Fruit fly (Drosophila melanogaster) whole organism, embryonic: ENCODE data around the gene trbl.

Experiments
- Blimp-1 ChIP-seq: fragments of 200-800 bp; sonication (Bioruptor generic); optimal IDR thresholded peaks from 3 replicates; lab custom pipeline; 2018; ENCODE audit warnings: missing biosample characterization, missing genetic modification characterization, mild to moderate bottlenecking, moderate library complexity, missing genetic modification reagents
- CG10959 ChIP-seq: fragments of 200-800 bp; sonication (Bioruptor generic); IDR thresholded peaks from 2 replicates; pipeline ENCODE4 v1.3.6; 2022; ENCODE audit warnings: missing biosample characterization, missing genetic modification characterization
- CG12104 ChIP-seq: fragments of 200-800 bp; sonication (Bioruptor generic); optimal IDR thresholded peaks from 3 replicates; lab custom pipeline; 2016; ENCODE audit warnings: missing biosample characterization, missing genetic modification characterization
- CG14050 ChIP-seq: fragments of 200-800 bp; sonication (Bioruptor generic); IDR thresholded peaks from 3 replicates; pipeline ENCODE4 v1.3.6; 2022; ENCODE audit warnings: missing biosample characterization, missing genetic modification characterization
- CG15479 ChIP-seq: fragments of 200-800 bp; sonication (Bioruptor generic); optimal IDR thresholded peaks from 3 replicates; lab custom pipeline; 2019; ENCODE audit warnings: missing biosample characterization, mild to moderate bottlenecking, missing genetic modification characterization, moderate library complexity
- CG17912 ChIP-seq: fragments of 200-800 bp; sonication (Bioruptor generic); optimal IDR thresholded peaks from 2 replicates; lab custom pipeline; 2018; ENCODE audit warnings: missing biosample characterization, mild to moderate bottlenecking, missing genetic modification characterization
- CG18262 ChIP-seq: fragments of 200-800 bp; optimal IDR thresholded peaks from 3 replicates; lab custom pipeline; 2019; ENCODE audit warnings: missing biosample characterization, mild to moderate bottlenecking, missing genetic modification characterization, moderate library complexity
- CG1832 ChIP-seq: fragments of 200-800 bp; sonication (Bioruptor generic); optimal IDR thresholded peaks from 2 replicates; lab custom pipeline; 2017; ENCODE audit warnings: missing biosample characterization, mild to moderate bottlenecking, missing genetic modification characterization, inconsistent platforms
- CG18599 ChIP-seq: fragments of 200-800 bp; sonication (Bioruptor generic); optimal IDR thresholded peaks from 3 replicates; lab custom pipeline; 2017; ENCODE audit warnings: missing biosample characterization, missing genetic modification characterization, mild to moderate bottlenecking, moderate library complexity, missing genetic modification reagents
- CG2116 ChIP-seq: fragments of 200-800 bp; sonication (Bioruptor generic); optimal IDR thresholded peaks from 3 replicates; lab custom pipeline; 2018; ENCODE audit warnings: missing biosample characterization, mild to moderate bottlenecking, missing genetic modification characterization
- CG2202 ChIP-seq: fragments of 200-800 bp; sonication (Bioruptor generic); optimal IDR thresholded peaks from 2 replicates; lab custom pipeline; 2018; ENCODE audit warnings: missing biosample characterization, mild to moderate bottlenecking, missing genetic modification characterization
- CG2678 ChIP-seq: fragments of 200-800 bp; sonication (Bioruptor generic); optimal IDR thresholded peaks from 3 replicates; lab custom pipeline; 2019; ENCODE audit warnings: missing biosample characterization, mild to moderate bottlenecking, missing genetic modification characterization, moderate library complexity
- CG2712 ChIP-seq: fragments of 200-800 bp; optimal IDR thresholded peaks from 3 replicates; lab custom pipeline; 2019; ENCODE audit warnings: missing biosample characterization, mild to moderate bottlenecking, missing genetic modification characterization, moderate library complexity
- CG30020 ChIP-seq: fragments of 200-800 bp; optimal IDR thresholded peaks from 2 replicates; lab custom pipeline; 2019; ENCODE audit warnings: missing biosample characterization, mild to moderate bottlenecking, missing genetic modification characterization, moderate library complexity
- CG3847 ChIP-seq: fragments of 200-800 bp; sonication (Bioruptor generic); IDR thresholded peaks from 2 replicates; pipeline ENCODE4 v1.3.6; 2022; ENCODE audit warnings: missing biosample characterization, missing genetic modification characterization
- CG4282 ChIP-seq: fragments of 200-800 bp; sonication (Bioruptor generic); optimal IDR thresholded peaks from 2 replicates; lab custom pipeline; 2016; ENCODE audit warnings: missing biosample characterization, missing genetic modification characterization
- CG6791 ChIP-seq: fragments of 200-800 bp; sonication (Bioruptor generic); IDR thresholded peaks from 3 replicates; pipeline ENCODE4 v1.3.6; 2022; ENCODE audit warnings: missing biosample characterization, missing genetic modification characterization; ENCODE audit not compliant: partially characterized antibody
- CG7839 ChIP-seq: fragments of 200-800 bp; sonication (Bioruptor generic); optimal IDR thresholded peaks from 3 replicates; lab custom pipeline; 2018; ENCODE audit warnings: missing biosample characterization, mild to moderate bottlenecking, missing genetic modification characterization, moderate library complexity
- CG8478 ChIP-seq: fragments of >200 bp; optimal IDR thresholded peaks from 2 replicates; lab custom pipeline; 2018
- CG9727 ChIP-seq: fragments of 200-800 bp; sonication (Bioruptor generic); optimal IDR thresholded peaks from 3 replicates; lab custom pipeline; 2017; ENCODE audit warnings: missing biosample characterization, mild to moderate bottlenecking, missing genetic modification characterization
- Chrac-16 ChIP-seq: fragments of 200-800 bp; sonication (Bioruptor generic); optimal IDR thresholded peaks from 3 replicates; lab custom pipeline; 2016; ENCODE audit warnings: missing biosample characterization, missing genetic modification characterization
- CrebB ChIP-seq: fragments of 200-800 bp; sonication (Bioruptor generic); optimal IDR thresholded peaks from 3 replicates; lab custom pipeline; 2018; ENCODE audit warnings: missing biosample characterization, mild to moderate bottlenecking, missing genetic modification characterization
- Deaf1 ChIP-seq: fragments of 200-800 bp; optimal IDR thresholded peaks from 3 replicates; lab custom pipeline; 2019; ENCODE audit warnings: missing biosample characterization, mild to moderate bottlenecking, missing genetic modification characterization, moderate library complexity
- Dip2 ChIP-seq: fragments of 200-800 bp; sonication (Bioruptor generic); IDR thresholded peaks from 2 replicates; pipeline ENCODE4 v1.3.6; 2022; ENCODE audit warnings: missing biosample characterization, missing genetic modification characterization
- GATAe ChIP-seq: fragments of 200-800 bp; sonication (Bioruptor generic); conservative IDR thresholded peaks from 2 replicates; pipeline ENCODE4 v1.3.6; 2022; ENCODE audit warnings: missing biosample characterization, missing genetic modification characterization
- HLH3B ChIP-seq: fragments of 200-800 bp; sonication (Bioruptor generic); IDR thresholded peaks from 2 replicates; pipeline ENCODE4 v1.3.6; 2022; ENCODE audit warnings: missing biosample characterization, missing genetic modification characterization
- Hmr ChIP-seq: fragments of 200-800 bp; sonication (Bioruptor generic); optimal IDR thresholded peaks from 3 replicates; lab custom pipeline; 2017; ENCODE audit warnings: mild to moderate bottlenecking, missing biosample characterization, missing genetic modification reagents, missing genetic modification characterization
- Hsf ChIP-seq: fragments of 200-800 bp; sonication (Bioruptor generic); optimal IDR thresholded peaks from 3 replicates; lab custom pipeline; 2016; ENCODE audit warnings: missing biosample characterization, missing genetic modification characterization
- Med ChIP-seq: fragments of 200-800 bp; sonication (Bioruptor generic); peaks from one replicate; lab custom pipeline; 2016; ENCODE audit warnings: missing biosample characterization, missing genetic modification characterization, mild to moderate bottlenecking, inconsistent platforms, moderate library complexity
- Mrtf ChIP-seq: fragments of 200-800 bp; sonication (Bioruptor generic); IDR thresholded peaks from 3 replicates; pipeline ENCODE4 v1.3.6; 2022; ENCODE audit warnings: missing biosample characterization, missing genetic modification characterization
- Oli ChIP-seq: fragments of 200-800 bp; sonication (Bioruptor generic); optimal IDR thresholded peaks from 2 replicates; lab custom pipeline; 2018; ENCODE audit warnings: missing biosample characterization, mild to moderate bottlenecking, missing genetic modification characterization, moderate library complexity
- Side ChIP-seq: fragments of 200-800 bp; sonication (Bioruptor generic); optimal IDR thresholded peaks from 2 replicates; lab custom pipeline; 2016; ENCODE audit warnings: missing biosample characterization, missing genetic modification characterization
- Trl ChIP-seq, 3 experiments: fragments of >200 bp in 2 of 3; fragments of 200-800 bp in 1 of 3; sonication (Bioruptor generic) in 1 of 3; optimal IDR thresholded peaks; 2 replicates in 1 of 3; 3 replicates in 2 of 3; lab custom pipeline; 2016 to 2017; ENCODE audit warnings: missing biosample characterization in 1 of 3, missing genetic modification characterization in 1 of 3
- Xrp1 ChIP-seq: fragments of 200-800 bp; sonication (Bioruptor generic); IDR thresholded peaks from 2 replicates; pipeline ENCODE4 v1.3.6; 2022; ENCODE audit warnings: missing biosample characterization, missing genetic modification characterization
- cwo ChIP-seq: fragments of 200-800 bp; sonication (Bioruptor generic); optimal IDR thresholded peaks from 3 replicates; lab custom pipeline; 2017; ENCODE audit warnings: missing biosample characterization, missing genetic modification characterization, mild to moderate bottlenecking, moderate library complexity, missing genetic modification reagents
- danr ChIP-seq: fragments of 200-800 bp; sonication (Bioruptor generic); IDR thresholded peaks from 2 replicates; pipeline ENCODE4 v1.3.6; 2022; ENCODE audit warnings: missing biosample characterization, missing genetic modification characterization
- dimm ChIP-seq: fragments of 200-800 bp; sonication (Bioruptor generic); IDR thresholded peaks from 2 replicates; pipeline ENCODE4 v1.3.6; 2022; ENCODE audit warnings: missing biosample characterization, missing genetic modification characterization
- ewg ChIP-seq: fragments of 200-800 bp; sonication (Bioruptor generic); optimal IDR thresholded peaks from 3 replicates; lab custom pipeline; 2017; ENCODE audit warnings: mild to moderate bottlenecking, missing biosample characterization, missing genetic modification reagents, missing genetic modification characterization
- gro ChIP-seq: fragments of 200-800 bp; sonication (Bioruptor generic); optimal IDR thresholded peaks from 2 replicates; lab custom pipeline; 2016; ENCODE audit warnings: missing biosample characterization, missing genetic modification characterization
- hbn ChIP-seq: fragments of 200-800 bp; sonication (Bioruptor generic); IDR thresholded peaks from 2 replicates; pipeline ENCODE4 v1.3.6; 2022; ENCODE audit warnings: missing biosample characterization, missing genetic modification characterization; ENCODE audit not compliant: partially characterized antibody
- her ChIP-seq: fragments of 200-800 bp; sonication (Bioruptor generic); optimal IDR thresholded peaks from 2 replicates; lab custom pipeline; 2016; ENCODE audit warnings: missing biosample characterization, missing genetic modification characterization
- ind ChIP-seq: fragments of 200-800 bp; sonication (Bioruptor generic); optimal IDR thresholded peaks from 3 replicates; lab custom pipeline; 2016; ENCODE audit warnings: missing biosample characterization, missing genetic modification characterization
- inv ChIP-seq: fragments of 200-800 bp; sonication (Bioruptor generic); IDR thresholded peaks from 2 replicates; pipeline ENCODE4 v1.3.6; 2022; ENCODE audit warnings: missing biosample characterization, missing genetic modification characterization; ENCODE audit not compliant: partially characterized antibody
- mam ChIP-seq: fragments of 200-800 bp; sonication (Bioruptor generic); optimal IDR thresholded peaks from 3 replicates; lab custom pipeline; 2016; ENCODE audit warnings: missing biosample characterization, missing genetic modification characterization
- org-1 ChIP-seq: fragments of 200-800 bp; sonication (Bioruptor generic); optimal IDR thresholded peaks from 2 replicates; lab custom pipeline; 2017; ENCODE audit warnings: missing biosample characterization, missing genetic modification characterization
- shn ChIP-seq: fragments of 200-800 bp; sonication (Bioruptor generic); optimal IDR thresholded peaks from 3 replicates; lab custom pipeline; 2016; ENCODE audit warnings: missing biosample characterization, missing genetic modification characterization
- sna ChIP-seq: fragments of 200-800 bp; sonication (Bioruptor generic); IDR thresholded peaks from 2 replicates; pipeline ENCODE4 v1.3.6; 2022; ENCODE audit warnings: missing biosample characterization, missing genetic modification characterization; ENCODE audit not compliant: partially characterized antibody
- so ChIP-seq: fragments of 200-800 bp; sonication (Bioruptor generic); IDR thresholded peaks from 3 replicates; pipeline ENCODE4 v1.3.6; 2022; ENCODE audit warnings: missing biosample characterization, missing genetic modification characterization
- sob ChIP-seq: fragments of 200-800 bp; sonication (Bioruptor generic); IDR thresholded peaks from 2 replicates; pipeline ENCODE4 v1.3.6; 2022; ENCODE audit warnings: missing biosample characterization, missing genetic modification characterization
- sr ChIP-seq: fragments of 200-800 bp; sonication (Bioruptor generic); IDR thresholded peaks from 3 replicates; pipeline ENCODE4 v1.3.6; 2022; ENCODE audit warnings: missing biosample characterization, missing genetic modification characterization
- tgo ChIP-seq: fragments of 200-800 bp; sonication (Bioruptor generic); IDR thresholded peaks from 3 replicates; pipeline ENCODE4 v1.3.6; 2022; ENCODE audit warnings: missing biosample characterization, missing genetic modification characterization

trbl gene

DNA sequence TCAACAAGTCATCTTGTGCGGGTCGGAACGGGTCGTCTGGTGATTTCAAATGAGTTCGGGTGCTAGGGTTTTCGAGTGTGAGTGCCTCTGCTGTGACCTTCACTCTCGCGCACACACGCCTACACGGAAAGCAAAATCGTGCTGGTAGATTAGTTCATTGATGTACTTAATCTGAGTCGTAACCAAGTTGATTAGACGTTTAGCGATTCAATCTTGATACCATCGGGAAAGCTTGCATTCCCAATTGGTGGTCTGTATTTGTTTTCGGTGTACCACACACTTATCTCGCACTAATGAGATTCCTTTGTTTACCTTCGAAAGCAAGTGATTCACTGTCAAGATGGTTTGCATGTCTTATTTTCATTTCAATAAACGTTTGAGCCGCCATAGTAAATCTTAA is 12.4 kb downstream of the trbl start (continued):
- TF ChIP-seq Blimp-1 (GFP tag; lab: Kevin White, UChicago) (no peak), Trl (optimal IDR thresholded peaks at IDR 0.05; lab: Kevin White, UChicago) (no peak), Trl (GFP tag; optimal IDR thresholded peaks at IDR 0.05; lab: Kevin White, UChicago) (peak; percentile 31), CG4282 (no peak), Deaf1 (tag; lab: Kevin White, UChicago) (peak; percentile 17), dimm (GFP tag; lab: Robert Waterston, UW) (no peak; the same call in 1 of the 2 replicates), CG2678 (tag; lab: Kevin White, UChicago) (peak; percentile 60), sob (peak; percentile 35; the same call in 1 of the 2 replicates), Side (GFP tag; lab: Kevin White, UChicago) (peak; percentile 11), Hsf (GFP tag; lab: Kevin White, UChicago) (peak; percentile 33), CG12104 (GFP tag; lab: Kevin White, UChicago) (no peak), CG1832 (no peak), ewg (no peak), Med (peak; percentile 92), so (GFP tag; lab: Robert Waterston, UW) (peak; percentile 66; the same call in 2 of the 3 replicates), CG10959 (GFP tag; lab: Robert Waterston, UW) (no peak), HLH3B (GFP tag; lab: Robert Waterston, UW) (peak; percentile 31; the same call in 1 of the 2 replicates), CG9727 (GFP tag; lab: Kevin White, UChicago) (no peak), sr (GFP tag; lab: Robert Waterston, UW) (0 out of 3 replicates have a peak, but pooled peaks have one; percentile 35), CG2202 (tag; lab: Kevin White, UChicago) (no peak), CG3847 (no peak), CG18262 (tag; lab: Kevin White, UChicago) (no peak), hbn (GFP tag; lab: Robert Waterston, UW) (no peak), gro (GFP tag; lab: Kevin White, UChicago) (peak; percentile 73), Hmr (peak; percentile 59), CG17912 (GFP tag; lab: Kevin White, UChicago) (no peak), CG7839 (tag; lab: Kevin White, UChicago) (peak; percentile 53), tgo (GFP tag; lab: Robert Waterston, UW) (peak; percentile 51; the same call in 1 of the 3 replicates), CG8478 (no peak), org-1 (GFP tag; lab: Kevin White, UChicago) (peak; percentile 36), inv (GFP tag; lab: Robert Waterston, UW) (no peak), sna (GFP tag; lab: Robert Waterston, UW) (no peak), CG6791 (no peak), CG15479 (peak; percentile 26), her (GFP tag; lab: Kevin White, UChicago) (peak; percentile 57), danr (GFP tag; lab: Robert Waterston, UW) (no peak), cwo (GFP tag; lab: Kevin White, UChicago) (peak; percentile 89), shn (GFP tag; lab: Kevin White, UChicago) (peak; percentile 32), GATAe (GFP tag; lab: Robert Waterston, UW) (peak; percentile 58), CG2116 (GFP tag; lab: Kevin White, UChicago) (no peak), CG18599 (GFP tag; lab: Kevin White, UChicago) (peak; percentile 61), Mrtf (GFP tag; lab: Robert Waterston, UW) (0 out of 3 replicates have a peak, but pooled peaks have one; percentile 36), Oli (peak; percentile 30), Xrp1 (GFP tag; lab: Robert Waterston, UW) (peak; percentile 57), CG2712 (tag; lab: Kevin White, UChicago) (peak; percentile 12), ind (GFP tag; lab: Kevin White, UChicago) (peak; percentile 36), mam (GFP tag; lab: Kevin White, UChicago) (peak; percentile 40), CrebB (tag; lab: Kevin White, UChicago) (peak; percentile 25), CG14050 (GFP tag; lab: Robert Waterston, UW) (no peak), CG30020 (no peak), Chrac-16 (GFP tag; lab: Kevin White, UChicago) (no peak), Dip2 (no peak)
